Worm (Caenorhabditis elegans): ENCODE data around the gene srw-4.

ce11 chrV:2864899-2865298 lies 23.7 kb downstream of the srw-4 start, which contains the start of gene srh-240:
- no peak for TF ChIP-seq ttx-3 (tag; optimal IDR thresholded peaks at IDR 0.05)
- no peak for TF ChIP-seq ceh-18 (tag; optimal IDR thresholded peaks at IDR 0.05)
- no peak for TF ChIP-seq ets-4 (tag; optimal IDR thresholded peaks at IDR 0.05)
